Worm (Caenorhabditis elegans): ENCODE data around the gene F48C5.2.

F48C5.2 gene

ce11 chrX:11405908-11406307, 48.2 kb downstream of the F48C5.2 start, which contains the start of gene slo-2:
TSS of gene slo-2 (minus strand) at chrX:11405931.
- TF ChIP-seq sma-9 (GFP tag; optimal IDR thresholded peaks at IDR 0.05) (peak; percentile 25), sma-9 (tag; optimal IDR thresholded peaks at IDR 0.05) (no peak), alr-1 (tag; optimal IDR thresholded peaks at IDR 0.05) (no peak)

Measured in whole organism, L2 larva.